Fruit fly (Drosophila melanogaster) whole organism, prepupa: ENCODE measurements around the gene Uch.

Experiments used
- CG6854 ChIP-seq: fragments of 200-800 bp; sonication (Bioruptor generic); optimal IDR thresholded peaks from 2 replicates; lab custom pipeline; 2017; ENCODE audit warnings: missing biosample characterization, mild to moderate bottlenecking, missing genetic modification characterization
- net ChIP-seq: fragments of 200-800 bp; sonication (Bioruptor generic); optimal IDR thresholded peaks from 3 replicates; lab custom pipeline; 2016; ENCODE audit warnings: missing biosample characterization, missing genetic modification characterization
- pdm3 ChIP-seq: fragments of 200-800 bp; sonication (Bioruptor generic); optimal IDR thresholded peaks from 3 replicates; lab custom pipeline; 2016; ENCODE audit warnings: missing biosample characterization, missing genetic modification characterization
- svp ChIP-seq: fragments of 200-800 bp; sonication (Bioruptor generic); peaks from one replicate; lab custom pipeline; 2016; ENCODE audit warnings: missing biosample characterization, missing genetic modification characterization

- TF ChIP-seq svp = peak; percentile 94
- TF ChIP-seq pdm3 (GFP tag; lab: Kevin White, UChicago) = peak; percentile 86
- TF ChIP-seq CG6854 (GFP tag; lab: Kevin White, UChicago) = peak; percentile 30
- TF ChIP-seq net (GFP tag; lab: Kevin White, UChicago) = peak; percentile 88
Measured at dm6 chr2L:2227316-2227715, 13.3 kb upstream of the Uch start.
